Fruit fly (Drosophila melanogaster): ENCODE data around the gene Mcm6.
A peak's percentile ranks its signal among the peaks of the same experiment; 100 is the strongest.

Gene Mcm6

DNA sequence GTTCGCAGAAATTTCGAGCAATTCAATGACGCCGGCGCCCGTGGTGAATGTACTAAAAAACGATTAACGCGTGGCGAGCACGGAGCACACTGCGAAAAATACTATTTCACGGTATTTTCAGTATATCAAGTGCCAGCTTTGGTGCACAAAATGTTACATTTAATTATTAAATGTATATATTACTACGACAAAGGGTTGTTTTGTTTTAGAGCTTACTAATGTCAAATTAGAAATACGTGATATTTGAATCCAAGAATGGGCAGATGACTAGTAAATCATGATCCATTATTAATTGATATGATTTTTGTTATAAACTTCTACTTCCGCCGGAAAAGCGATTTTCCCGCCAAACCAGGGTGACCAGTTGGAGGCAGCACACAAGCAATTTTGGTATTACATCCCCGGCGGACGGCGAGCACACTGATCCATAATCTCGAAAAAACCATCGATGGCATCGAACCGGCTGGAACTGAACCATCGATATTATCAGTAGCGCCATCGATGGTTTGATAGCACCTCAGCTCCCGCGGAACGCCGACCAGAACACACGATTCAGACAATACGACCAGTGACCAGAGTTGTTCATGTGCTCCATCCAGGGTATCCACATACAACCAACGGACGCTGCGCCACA, 19.9 kb upstream of the Mcm6 start, which contains the start of the genes CG3226 and Cdc7 (continued):
- TF ChIP-seq CG16815 (GFP tag; optimal IDR thresholded peaks at IDR 0.05) (no peak), CG3281 (GFP tag; optimal IDR thresholded peaks at IDR 0.05) (peak; percentile 88), CG14441 (GFP tag; IDR thresholded peaks at IDR 0.05) (peak; percentile 44; the same call in 1 of the 2 replicates), vvl (GFP tag; IDR thresholded peaks at IDR 0.05) (peak; percentile 78), E2f1 (GFP tag; IDR thresholded peaks at IDR 0.05) (peak; percentile 63; the same call in 1 of the 2 replicates), oc (tag; optimal IDR thresholded peaks at IDR 0.05) (peak; percentile 41), chm (GFP tag; IDR thresholded peaks at IDR 0.05) (0 out of 2 replicates have a peak, but pooled peaks have one; percentile 55), exex (tag; optimal IDR thresholded peaks at IDR 0.05) (peak; percentile 49), pan (optimal IDR thresholded peaks at IDR 0.05) (no peak), pan (GFP tag; optimal IDR thresholded peaks at IDR 0.05 in 1 of 2, IDR thresholded peaks at IDR 0.05 in 1 of 2) (peak in 1 of 2 experiments; percentile 58), toy (GFP tag; IDR thresholded peaks at IDR 0.05) (no peak), HLHmδ (GFP tag; optimal IDR thresholded peaks at IDR 0.05) (peak; percentile 76), CG3995 (GFP tag; optimal IDR thresholded peaks at IDR 0.05) (peak; percentile 72), Hey (tag; optimal IDR thresholded peaks at IDR 0.05) (peak; percentile 40), Fer3 (tag; optimal IDR thresholded peaks at IDR 0.05) (peak; percentile 75), Hr51 (GFP tag; optimal IDR thresholded peaks at IDR 0.05) (peak; percentile 57 to 70), nerfin-1 (tag; optimal IDR thresholded peaks at IDR 0.05) (peak; percentile 73), CG31365 (tag; optimal IDR thresholded peaks at IDR 0.05) (peak; percentile 45), tup (GFP tag; optimal IDR thresholded peaks at IDR 0.05) (peak; percentile 17), Atf-2 (GFP tag; optimal IDR thresholded peaks at IDR 0.05) (no peak), TFAM (GFP tag; optimal IDR thresholded peaks at IDR 0.05) (peak; percentile 10), zf30C (GFP tag; optimal IDR thresholded peaks at IDR 0.05) (peak; percentile 43), Asciz (GFP tag; optimal IDR thresholded peaks at IDR 0.05) (peak; percentile 65), tap (tag; optimal IDR thresholded peaks at IDR 0.05) (peak; percentile 47), pho (GFP tag; optimal IDR thresholded peaks at IDR 0.05) (peak; percentile 58), otp (GFP tag; IDR thresholded peaks at IDR 0.05) (0 out of 3 replicates have a peak, but pooled peaks have one; percentile 36), CG13123 (GFP tag; optimal IDR thresholded peaks at IDR 0.05) (no peak), CG15696 (tag; optimal IDR thresholded peaks at IDR 0.05) (peak; percentile 10), CG11723 (GFP tag; optimal IDR thresholded peaks at IDR 0.05) (peak; percentile 52), peb (GFP tag; IDR thresholded peaks at IDR 0.05) (no peak), CG1792 (GFP tag; optimal IDR thresholded peaks at IDR 0.05) (no peak), ara (GFP tag; IDR thresholded peaks at IDR 0.05) (peak; percentile 42; the same call in 1 of the 2 replicates), onecut (GFP tag; IDR thresholded peaks at IDR 0.05) (peak; percentile 75), odd (GFP tag; optimal IDR thresholded peaks at IDR 0.05) (peak; percentile 75), zfh1 (GFP tag; IDR thresholded peaks at IDR 0.05) (peak; percentile 68), zfh2 (GFP tag; optimal IDR thresholded peaks at IDR 0.05) (no peak), Nf-YC (tag; optimal IDR thresholded peaks at IDR 0.05) (peak; percentile 72), Sin3A (optimal IDR thresholded peaks at IDR 0.05) (peak; percentile 78), CG16813 (GFP tag; IDR thresholded peaks at IDR 0.05; ENCODE audit: partially characterized antibody) (peak; percentile 76), CG32532 (GFP tag; IDR thresholded peaks at IDR 0.05) (peak; percentile 71), Dek (tag; optimal IDR thresholded peaks at IDR 0.05) (peak; percentile 56), CG3847 (GFP tag; IDR thresholded peaks at IDR 0.05) (peak; percentile 57; the same call in 1 of the 2 replicates), CG7987 (GFP tag; optimal IDR thresholded peaks at IDR 0.05) (peak; percentile 89), CG6791 (GFP tag; IDR thresholded peaks at IDR 0.05; ENCODE audit: partially characterized antibody) (peak; percentile 78), Rx (GFP tag; IDR thresholded peaks at IDR 0.05) (peak; percentile 43; the same call in 1 of the 2 replicates), Kr (GFP tag; optimal IDR thresholded peaks at IDR 0.05) (no peak), CG1233 (GFP tag; optimal IDR thresholded peaks at IDR 0.05) (peak; percentile 70), gcm (GFP tag; optimal IDR thresholded peaks at IDR 0.05) (peak; percentile 74), CG34224 (GFP tag; IDR thresholded peaks at IDR 0.05; ENCODE audit: partially characterized antibody) (peak; percentile 45; the same call in 2 of the 3 replicates)
